Worm (Caenorhabditis elegans): ENCODE results near the gene C02F4.4.

- TF ChIP-seq flh-1 (GFP tag; optimal IDR thresholded peaks at IDR 0.05), result no peak
- no peak for TF ChIP-seq nhr-28 (tag; optimal IDR thresholded peaks at IDR 0.05)
- no peak for TF ChIP-seq unc-39 (tag; optimal IDR thresholded peaks at IDR 0.05)
- TF ChIP-seq lin-32 (GFP tag; optimal IDR thresholded peaks at IDR 0.05), result no peak
Observed at ce11 chrIV:10530648-10531047, 15.6 kb upstream of the C02F4.4 start, which contains the start of gene T07G12.2.

Data from whole organism, mixed stage, embryonic.